Worm (Caenorhabditis elegans): ENCODE measurements around the gene W02D7.6.

Gene W02D7.6

DNA sequence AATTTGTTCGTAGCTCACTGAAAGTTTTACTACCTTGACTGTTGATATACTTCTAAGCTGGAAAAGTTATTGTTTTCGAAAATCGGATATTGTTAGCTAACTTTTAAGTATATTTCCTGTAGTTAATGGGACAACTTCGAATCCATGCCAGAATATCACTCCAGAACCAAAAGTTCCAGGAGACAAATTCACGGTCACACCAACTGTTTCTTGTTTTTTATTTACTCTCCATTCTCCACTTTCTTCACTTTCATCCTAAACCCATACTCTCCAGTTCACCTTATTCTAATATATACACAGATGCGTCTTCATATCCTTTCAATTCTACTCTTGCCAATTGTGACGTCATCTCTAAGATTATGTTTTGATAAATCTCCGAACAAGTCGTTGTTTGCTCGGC, 42.3 kb downstream of the W02D7.6 start, which contains the start of gene C16D9.1:
Gene C16D9.1 (plus strand): TSS at position 301 of the 400 bp plus-strand sequence.
- TF ChIP-seq aly-1 (tag; optimal IDR thresholded peaks at IDR 0.05) (no peak), tbx-11 (GFP tag; IDR thresholded peaks at IDR 0.05) (no peak), F13C5.2 (tag; optimal IDR thresholded peaks at IDR 0.05) (no peak), ceh-36 (tag; optimal IDR thresholded peaks at IDR 0.05) (no peak), ceh-13 (GFP tag; optimal IDR thresholded peaks at IDR 0.05) (no peak), flt-1 (GFP tag; IDR thresholded peaks at IDR 0.05) (no peak)

DNA sequence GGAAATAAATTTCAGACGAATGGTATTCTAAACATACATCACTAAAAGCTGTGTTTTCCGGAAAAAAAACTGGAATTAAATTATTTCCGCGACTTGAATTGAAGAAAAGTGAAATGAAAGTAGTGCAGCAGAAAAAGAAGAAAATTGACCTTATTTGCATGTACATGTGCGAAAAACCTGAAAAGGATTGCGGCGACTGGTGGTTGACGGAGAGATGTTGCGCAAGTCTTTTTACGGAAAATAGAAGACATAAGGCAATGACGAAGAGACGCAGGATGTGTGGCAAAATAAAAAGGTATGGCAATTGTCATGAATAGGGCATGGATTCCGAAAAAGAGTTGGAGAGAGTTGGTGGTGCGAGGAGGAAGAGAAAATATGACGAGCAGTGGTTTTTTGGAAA, 46.3 kb downstream of the W02D7.6 start:
- no peak for TF ChIP-seq pes-1 (GFP tag; IDR thresholded peaks at IDR 0.05)
- no peak for TF ChIP-seq aly-1 (tag; optimal IDR thresholded peaks at IDR 0.05)
- TF ChIP-seq tbx-37 (GFP tag; conservative IDR thresholded peaks at IDR 0.05): no peak
- no peak for TF ChIP-seq ceh-36 (tag; optimal IDR thresholded peaks at IDR 0.05)
- TF ChIP-seq ets-7 (tag; optimal IDR thresholded peaks at IDR 0.05): no peak
- no peak for TF ChIP-seq F13C5.2 (tag; optimal IDR thresholded peaks at IDR 0.05)
- no peak for TF ChIP-seq hmbx-1 (tag; optimal IDR thresholded peaks at IDR 0.05)
- no peak for TF ChIP-seq ceh-13 (GFP tag; optimal IDR thresholded peaks at IDR 0.05)
- TF ChIP-seq scrt-1 (GFP tag; IDR thresholded peaks at IDR 0.05): no peak
- no peak for TF ChIP-seq hmg-4 (GFP tag; optimal IDR thresholded peaks at IDR 0.05)
- no peak for TF ChIP-seq sea-1 (GFP tag; conservative IDR thresholded peaks at IDR 0.05)
- no peak for TF ChIP-seq hnd-1 (tag; optimal IDR thresholded peaks at IDR 0.05)

DNA sequence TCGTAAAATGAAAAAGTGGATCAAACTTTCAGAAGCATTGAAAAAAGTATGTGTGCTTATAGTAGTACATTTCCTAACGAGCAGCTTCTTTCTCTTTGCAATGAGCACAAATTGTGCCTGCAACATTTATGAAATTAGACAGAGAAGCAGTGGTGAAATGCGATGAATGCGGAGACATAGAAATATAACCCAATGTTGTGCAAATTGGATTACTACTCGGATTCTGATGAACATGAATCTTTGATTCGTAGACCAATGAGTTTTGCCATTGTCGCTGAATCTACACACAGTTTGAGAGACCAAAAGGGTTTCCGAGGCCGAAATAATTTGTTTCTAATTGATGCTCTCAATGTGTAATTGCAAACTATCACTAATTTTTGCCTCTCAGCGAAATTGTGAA, 47.4 kb downstream of the W02D7.6 start:
- TF ChIP-seq tra-4 (tag; optimal IDR thresholded peaks at IDR 0.05) (no peak), flt-1 (GFP tag; IDR thresholded peaks at IDR 0.05) (no peak), ceh-36 (tag; optimal IDR thresholded peaks at IDR 0.05) (no peak), F13C5.2 (tag; optimal IDR thresholded peaks at IDR 0.05) (no peak), hnd-1 (tag; optimal IDR thresholded peaks at IDR 0.05) (no peak)

DNA sequence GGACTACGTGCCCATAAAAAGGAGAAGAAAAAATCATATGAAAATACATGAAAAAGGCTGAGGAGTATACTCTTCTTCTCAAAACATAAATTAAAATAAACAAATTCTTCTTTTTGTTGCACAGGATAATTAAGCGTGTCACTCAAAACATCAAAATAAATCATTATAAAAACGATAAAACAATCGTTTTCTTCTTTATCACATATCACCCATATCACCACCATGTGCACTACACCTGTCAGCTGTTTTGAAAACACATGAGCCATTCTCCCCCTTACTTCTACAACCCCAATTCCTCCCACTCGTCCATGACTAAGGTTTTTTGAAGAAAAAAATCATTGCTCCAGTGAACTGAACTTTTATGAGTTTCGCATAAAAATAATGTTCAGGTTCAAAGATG, 48.8 kb downstream of the W02D7.6 start:
- TF ChIP-seq aly-1 (tag; optimal IDR thresholded peaks at IDR 0.05) (no peak), sea-1 (GFP tag; conservative IDR thresholded peaks at IDR 0.05) (no peak), tra-4 (tag; optimal IDR thresholded peaks at IDR 0.05) (no peak), ceh-36 (tag; optimal IDR thresholded peaks at IDR 0.05) (no peak), pes-1 (GFP tag; IDR thresholded peaks at IDR 0.05) (no peak), B0310.2 (tag; optimal IDR thresholded peaks at IDR 0.05) (no peak), hmbx-1 (tag; optimal IDR thresholded peaks at IDR 0.05) (no peak), hmg-4 (GFP tag; optimal IDR thresholded peaks at IDR 0.05) (no peak), scrt-1 (GFP tag; IDR thresholded peaks at IDR 0.05) (no peak), flt-1 (GFP tag; IDR thresholded peaks at IDR 0.05) (no peak), ets-7 (tag; optimal IDR thresholded peaks at IDR 0.05) (no peak), F13C5.2 (tag; optimal IDR thresholded peaks at IDR 0.05) (no peak), ceh-13 (GFP tag; optimal IDR thresholded peaks at IDR 0.05) (no peak), ama-1 (optimal IDR thresholded peaks at IDR 0.05) (no peak), tbx-37 (GFP tag; conservative IDR thresholded peaks at IDR 0.05) (no peak), tbx-11 (GFP tag; IDR thresholded peaks at IDR 0.05) (no peak), hnd-1 (tag; optimal IDR thresholded peaks at IDR 0.05) (no peak)

DNA sequence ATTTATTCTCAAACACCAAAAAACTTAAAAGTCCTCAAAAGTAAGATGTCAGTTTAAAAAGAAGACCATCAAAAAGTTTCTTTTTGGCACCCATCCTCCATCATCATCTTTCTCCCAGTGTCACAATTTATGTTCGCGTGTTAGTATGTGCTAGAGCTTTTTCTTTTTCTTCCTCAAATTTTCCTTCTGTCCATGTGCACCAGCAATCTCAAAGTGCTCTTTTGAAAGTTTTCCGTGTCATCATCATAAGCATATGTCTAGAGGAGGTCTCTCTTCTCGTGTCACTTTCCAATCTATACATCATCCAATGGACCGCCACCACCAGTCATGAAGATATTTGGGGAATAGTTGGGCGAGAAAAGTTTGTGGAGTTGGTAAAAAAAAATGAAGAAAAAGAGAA, 50.2 kb downstream of the W02D7.6 start:
- no peak for TF ChIP-seq tra-4 (tag; optimal IDR thresholded peaks at IDR 0.05)

DNA sequence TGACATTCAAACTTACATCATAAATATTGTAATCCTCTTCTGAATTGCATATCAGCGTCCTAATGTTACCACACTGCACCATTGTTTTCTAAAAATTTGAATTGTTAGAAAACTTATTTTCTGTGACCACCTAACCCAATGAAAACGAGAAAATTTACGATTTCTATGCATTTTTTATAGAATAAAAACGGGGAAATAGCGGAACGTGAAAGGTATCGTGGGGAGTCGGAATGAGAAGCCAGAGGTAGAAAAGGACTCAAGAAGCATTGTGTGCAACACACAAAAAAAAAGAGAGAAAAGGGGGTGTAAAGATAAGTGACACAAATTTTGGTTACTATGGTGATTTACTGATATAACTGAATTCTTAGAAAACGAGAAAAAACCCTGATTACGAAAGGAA, 51.1 kb downstream of the W02D7.6 start, which contains the start of gene C16D9.6:
Gene C16D9.6 (minus strand): TSS at position 101 of the 400 bp plus-strand sequence.
- no peak for TF ChIP-seq hmg-4 (GFP tag; optimal IDR thresholded peaks at IDR 0.05)
- TF ChIP-seq pes-1 (GFP tag; IDR thresholded peaks at IDR 0.05): no peak
- TF ChIP-seq B0310.2 (tag; optimal IDR thresholded peaks at IDR 0.05): no peak
- TF ChIP-seq ceh-13 (GFP tag; optimal IDR thresholded peaks at IDR 0.05): no peak
- TF ChIP-seq scrt-1 (GFP tag; IDR thresholded peaks at IDR 0.05): no peak
- no peak for TF ChIP-seq hnd-1 (tag; optimal IDR thresholded peaks at IDR 0.05)
- TF ChIP-seq tbx-11 (GFP tag; IDR thresholded peaks at IDR 0.05): no peak
- no peak for TF ChIP-seq ama-1 (optimal IDR thresholded peaks at IDR 0.05)
- no peak for TF ChIP-seq ets-7 (tag; optimal IDR thresholded peaks at IDR 0.05)
- no peak for TF ChIP-seq hmbx-1 (tag; optimal IDR thresholded peaks at IDR 0.05)
- TF ChIP-seq flt-1 (GFP tag; IDR thresholded peaks at IDR 0.05): no peak
- TF ChIP-seq tbx-37 (GFP tag; conservative IDR thresholded peaks at IDR 0.05): no peak
- TF ChIP-seq tra-4 (tag; optimal IDR thresholded peaks at IDR 0.05): no peak
- TF ChIP-seq F13C5.2 (tag; optimal IDR thresholded peaks at IDR 0.05): no peak
- no peak for TF ChIP-seq aly-1 (tag; optimal IDR thresholded peaks at IDR 0.05)
- TF ChIP-seq ceh-36 (tag; optimal IDR thresholded peaks at IDR 0.05): no peak
- TF ChIP-seq sea-1 (GFP tag; conservative IDR thresholded peaks at IDR 0.05): no peak
